Worm (Caenorhabditis elegans): ENCODE results near the gene srd-41.

- TF ChIP-seq ama-1 (optimal IDR thresholded peaks at IDR 0.05), result no peak
- TF ChIP-seq tra-4 (tag; optimal IDR thresholded peaks at IDR 0.05), result no peak
- TF ChIP-seq B0310.2 (tag; optimal IDR thresholded peaks at IDR 0.05), result no peak
- TF ChIP-seq tbx-11 (GFP tag; IDR thresholded peaks at IDR 0.05), result no peak
- TF ChIP-seq hmbx-1 (tag; optimal IDR thresholded peaks at IDR 0.05), result no peak
- TF ChIP-seq hnd-1 (tag; optimal IDR thresholded peaks at IDR 0.05), result no peak
- TF ChIP-seq scrt-1 (GFP tag; IDR thresholded peaks at IDR 0.05), result no peak
- TF ChIP-seq flt-1 (GFP tag; IDR thresholded peaks at IDR 0.05), result no peak
Observed at ce11 chrX:12323439-12323838, 3.1 kb upstream of the srd-41 start, which contains the start of gene srd-40.
